Worm (Caenorhabditis elegans) whole organism, midembryonic: ENCODE data around the gene C25E10.16.

Experiments
- T22C8.4 ChIP-seq: fragments of 200-800 bp; sonication (Bioruptor generic); IDR thresholded peaks from 2 replicates; pipeline ENCODE4 v1.3.6; 2022; ENCODE audit warnings: missing genetic modification characterization, missing compliant biosample characterization
- cog-1 ChIP-seq: sonication (generic microtip); optimal IDR thresholded peaks from 2 replicates; lab custom pipeline; 2016; ENCODE audit warnings: missing genetic modification characterization, missing compliant biosample characterization
- flt-1 ChIP-seq: fragments of 200-800 bp; sonication (Bioruptor generic); IDR thresholded peaks from 2 replicates; pipeline ENCODE4 v1.3.6; 2022; ENCODE audit warnings: missing genetic modification characterization, missing compliant biosample characterization
- klf-2 ChIP-seq: fragments of 200-800 bp; sonication (Bioruptor generic); conservative IDR thresholded peaks from 2 replicates; pipeline ENCODE4 v1.3.6; 2022; ENCODE audit warnings: missing genetic modification reagents, missing genetic modification characterization, missing compliant biosample characterization
- med-1 ChIP-seq: sonication (generic microtip); optimal IDR thresholded peaks from 2 replicates; lab custom pipeline; 2017; ENCODE audit warnings: missing genetic modification characterization, mild to moderate bottlenecking, missing compliant biosample characterization, antibody characterized with exemption, missing genetic modification reagents; ENCODE audit not compliant: insufficient read depth
- ref-1 ChIP-seq: fragments of 200-800 bp; sonication (Bioruptor generic); conservative IDR thresholded peaks from 2 replicates; pipeline ENCODE4 v1.3.6; 2022; ENCODE audit warnings: missing genetic modification reagents, missing genetic modification characterization, missing compliant biosample characterization
- tab-1 ChIP-seq: fragments of 200-800 bp; sonication (Bioruptor generic); IDR thresholded peaks from 2 replicates; pipeline ENCODE4 v1.3.6; 2022; ENCODE audit warnings: missing genetic modification characterization, missing compliant biosample characterization
- ztf-23 ChIP-seq: fragments of 200-800 bp; sonication (Bioruptor generic); IDR thresholded peaks from 2 replicates; pipeline ENCODE4 v1.3.6; 2022; ENCODE audit warnings: missing genetic modification reagents, missing genetic modification characterization, missing compliant biosample characterization
- ztf-29 ChIP-seq: fragments of 200-800 bp; sonication (Bioruptor generic); IDR thresholded peaks from 2 replicates; pipeline ENCODE4 v1.3.6; 2022; ENCODE audit warnings: missing genetic modification reagents, missing genetic modification characterization, missing compliant biosample characterization

DNA sequence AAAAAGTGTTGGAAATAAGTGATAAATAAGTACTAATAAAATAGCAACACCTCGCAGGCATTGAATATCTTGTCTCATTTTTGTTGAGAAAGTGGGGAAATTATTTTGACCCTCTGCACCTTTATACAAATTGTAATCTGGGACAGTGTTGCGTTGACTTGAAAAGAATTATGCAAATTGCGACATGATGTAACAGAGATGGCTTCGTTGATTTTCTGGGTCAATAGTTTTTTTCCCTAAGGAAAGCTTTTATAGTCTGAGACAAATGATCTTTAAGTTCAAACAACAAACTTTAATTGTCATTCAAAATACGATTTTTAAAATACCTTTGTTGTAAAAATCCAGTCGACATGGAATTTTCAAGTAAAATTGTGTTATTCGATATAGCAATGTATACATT is 34.7 kb downstream of the C25E10.16 start, which contains the start of gene bus-1:
- no peak for TF ChIP-seq T22C8.4 (GFP tag; lab: Robert Waterston, UW)
- no peak for TF ChIP-seq cog-1 (tag; lab: Kevin White, UChicago)
- TF ChIP-seq klf-2 (GFP tag; lab: Robert Waterston, UW): no peak
- TF ChIP-seq med-1 (GFP tag; lab: Kevin White, UChicago): no peak
- TF ChIP-seq flt-1 (GFP tag; lab: Robert Waterston, UW): no peak
- no peak for TF ChIP-seq tab-1
- no peak for TF ChIP-seq ztf-29 (GFP tag; lab: Robert Waterston, UW)
- TF ChIP-seq ztf-23 (GFP tag; lab: Robert Waterston, UW): no peak
- TF ChIP-seq ref-1: no peak
